Fruit fly (Drosophila melanogaster) whole organism, embryonic: ENCODE results near the gene prt.

Experiments
- Antp ChIP-seq: fragments of 200-800 bp; sonication (Bioruptor generic); optimal IDR thresholded peaks from 3 replicates; lab custom pipeline; 2016; ENCODE audit warnings: missing biosample characterization, missing genetic modification characterization
- Bgb ChIP-seq: fragments of 200-800 bp; sonication (Bioruptor generic); IDR thresholded peaks from 2 replicates; pipeline ENCODE4 v1.3.6; 2022; ENCODE audit warnings: missing biosample characterization, missing genetic modification characterization; ENCODE audit not compliant: partially characterized antibody
- CG10654 ChIP-seq: fragments of 200-800 bp; sonication (Bioruptor generic); optimal IDR thresholded peaks from 2 replicates; lab custom pipeline; 2016; ENCODE audit warnings: missing biosample characterization, missing genetic modification characterization
- CG11695 ChIP-seq: fragments of 200-800 bp; sonication (Bioruptor generic); IDR thresholded peaks from 3 replicates; pipeline ENCODE4 v1.3.6; 2022; ENCODE audit warnings: missing biosample characterization, missing genetic modification characterization
- CG12236 ChIP-seq: fragments of 200-800 bp; sonication (Bioruptor generic); optimal IDR thresholded peaks from 2 replicates; lab custom pipeline; 2016; ENCODE audit warnings: missing biosample characterization, missing genetic modification characterization
- CG1233 ChIP-seq: fragments of 200-800 bp; sonication (Bioruptor generic); optimal IDR thresholded peaks from 4 replicates; lab custom pipeline; 2018; ENCODE audit warnings: missing biosample characterization, mild to moderate bottlenecking, missing genetic modification characterization
- CG12744 ChIP-seq: fragments of 200-800 bp; sonication (Bioruptor generic); optimal IDR thresholded peaks from 2 replicates; lab custom pipeline; 2016; ENCODE audit warnings: missing biosample characterization, missing genetic modification characterization
- CG14965 ChIP-seq: fragments of 200-800 bp; sonication (Bioruptor generic); optimal IDR thresholded peaks from 2 replicates; lab custom pipeline; 2016; ENCODE audit warnings: missing biosample characterization, missing genetic modification characterization, borderline replicate concordance
- CG15479 ChIP-seq: fragments of 200-800 bp; sonication (Bioruptor generic); optimal IDR thresholded peaks from 3 replicates; lab custom pipeline; 2019; ENCODE audit warnings: missing biosample characterization, mild to moderate bottlenecking, missing genetic modification characterization, moderate library complexity
- CG17829 ChIP-seq: fragments of 200-800 bp; optimal IDR thresholded peaks from 2 replicates; lab custom pipeline; 2019; ENCODE audit warnings: missing biosample characterization, mild to moderate bottlenecking, missing genetic modification characterization, moderate library complexity
- CG18011 ChIP-seq: fragments of 200-800 bp; sonication (Bioruptor generic); optimal IDR thresholded peaks from 2 replicates; lab custom pipeline; 2017; ENCODE audit warnings: missing biosample characterization, missing genetic modification characterization, mild to moderate bottlenecking, moderate library complexity, missing genotype
- CG2116 ChIP-seq: fragments of 200-800 bp; sonication (Bioruptor generic); optimal IDR thresholded peaks from 3 replicates; lab custom pipeline; 2018; ENCODE audit warnings: missing biosample characterization, mild to moderate bottlenecking, missing genetic modification characterization
- CG2889 ChIP-seq: fragments of 200-800 bp; sonication (Bioruptor generic); IDR thresholded peaks from 3 replicates; pipeline ENCODE4 v1.3.6; 2022; ENCODE audit warnings: missing biosample characterization, missing genetic modification characterization
- CG31441 ChIP-seq: fragments of 200-800 bp; sonication (Bioruptor generic); IDR thresholded peaks from 2 replicates; pipeline ENCODE4 v1.3.6; 2022; ENCODE audit warnings: missing biosample characterization, missing genetic modification characterization
- CG3407 ChIP-seq: fragments of 200-800 bp; sonication (Bioruptor generic); optimal IDR thresholded peaks from 2 replicates; lab custom pipeline; 2018; ENCODE audit warnings: missing biosample characterization, mild to moderate bottlenecking, missing genetic modification characterization
- CG34422 ChIP-seq: fragments of 200-800 bp; sonication (Bioruptor generic); IDR thresholded peaks from 3 replicates; pipeline ENCODE4 v1.3.6; 2022; ENCODE audit warnings: missing biosample characterization, missing genetic modification characterization
- CG4360 ChIP-seq: fragments of 200-800 bp; sonication (Bioruptor generic); IDR thresholded peaks from 2 replicates; pipeline ENCODE4 v1.3.6; 2022; ENCODE audit warnings: missing biosample characterization, missing genetic modification characterization
- CG4404 ChIP-seq: fragments of 200-800 bp; sonication (Bioruptor generic); IDR thresholded peaks from 2 replicates; pipeline ENCODE4 v1.3.6; 2022; ENCODE audit warnings: missing biosample characterization, missing genetic modification characterization
- CG5180 ChIP-seq: fragments of 200-800 bp; sonication (Bioruptor generic); optimal IDR thresholded peaks from 3 replicates; lab custom pipeline; 2017; ENCODE audit warnings: missing biosample characterization, missing genetic modification characterization, mild to moderate bottlenecking, moderate library complexity, missing genetic modification reagents
- CG9215 ChIP-seq: fragments of 200-800 bp; sonication (Bioruptor generic); IDR thresholded peaks from 2 replicates; pipeline ENCODE4 v1.3.6; 2022; ENCODE audit warnings: missing biosample characterization, missing genetic modification characterization
- CG9817 ChIP-seq: fragments of 200-800 bp; sonication (Bioruptor generic); optimal IDR thresholded peaks from 2 replicates; lab custom pipeline; 2018; ENCODE audit warnings: missing biosample characterization, mild to moderate bottlenecking, missing genetic modification characterization, moderate library complexity
- Gsc ChIP-seq: fragments of 200-800 bp; sonication (Bioruptor generic); IDR thresholded peaks from 2 replicates; pipeline ENCODE4 v1.3.6; 2022; ENCODE audit warnings: missing biosample characterization, missing genetic modification characterization
- Hey ChIP-seq: fragments of 200-800 bp; sonication (Bioruptor generic); optimal IDR thresholded peaks from 3 replicates; lab custom pipeline; 2018; ENCODE audit warnings: missing biosample characterization, mild to moderate bottlenecking, missing genetic modification characterization
- Lhr ChIP-seq: fragments of 200-800 bp; sonication (Bioruptor generic); optimal IDR thresholded peaks from 3 replicates; lab custom pipeline; 2017; ENCODE audit warnings: mild to moderate bottlenecking, missing biosample characterization, missing genetic modification reagents, missing genetic modification characterization
- Med ChIP-seq: fragments of 200-800 bp; sonication (Bioruptor generic); peaks from one replicate; lab custom pipeline; 2016; ENCODE audit warnings: missing biosample characterization, missing genetic modification characterization, mild to moderate bottlenecking, inconsistent platforms, moderate library complexity
- NC2α ChIP-seq: fragments of 200-800 bp; sonication (Bioruptor generic); optimal IDR thresholded peaks from 2 replicates; lab custom pipeline; 2016; ENCODE audit warnings: missing biosample characterization, missing genetic modification characterization
- NC2β ChIP-seq: fragments of 200-800 bp; sonication (Bioruptor generic); optimal IDR thresholded peaks from 2 replicates; lab custom pipeline; 2016; ENCODE audit warnings: missing biosample characterization, missing genetic modification characterization
- Tbp ChIP-seq: fragments of >200 bp; optimal IDR thresholded peaks from 2 replicates; lab custom pipeline; 2018; ENCODE audit warnings: missing biosample characterization, missing genetic modification characterization
- Usf ChIP-seq: fragments of 200-800 bp; sonication (Bioruptor generic); optimal IDR thresholded peaks from 2 replicates; lab custom pipeline; 2017; ENCODE audit warnings: missing genotype, missing biosample characterization, missing genetic modification characterization
- ase ChIP-seq: fragments of 200-800 bp; sonication (Bioruptor generic); IDR thresholded peaks from 3 replicates; pipeline ENCODE4 v1.3.6; 2022; ENCODE audit warnings: missing biosample characterization, missing genetic modification characterization
- bbx ChIP-seq: fragments of 200-800 bp; sonication (Bioruptor generic); IDR thresholded peaks from 2 replicates; pipeline ENCODE4 v1.3.6; 2022; ENCODE audit warnings: missing biosample characterization, missing genetic modification characterization; ENCODE audit not compliant: partially characterized antibody
- bcd ChIP-seq: fragments of 200-800 bp; sonication (Bioruptor generic); optimal IDR thresholded peaks from 2 replicates; lab custom pipeline; 2017; ENCODE audit warnings: missing biosample characterization, mild to moderate bottlenecking, missing genetic modification characterization
- cad ChIP-seq: fragments of >200 bp; optimal IDR thresholded peaks from 2 replicates; lab custom pipeline; 2017; ENCODE audit warnings: missing biosample characterization, missing genetic modification characterization
- ems ChIP-seq: fragments of 200-800 bp; sonication (Bioruptor generic); optimal IDR thresholded peaks from 3 replicates; lab custom pipeline; 2016; ENCODE audit warnings: missing biosample characterization, missing genetic modification characterization
- ftz-f1 ChIP-seq: fragments of 200-800 bp; sonication (Bioruptor generic); optimal IDR thresholded peaks from 2 replicates; lab custom pipeline; 2016; ENCODE audit warnings: missing biosample characterization, missing genetic modification characterization
- gem ChIP-seq: fragments of 200-800 bp; sonication (Bioruptor generic); optimal IDR thresholded peaks from 2 replicates; lab custom pipeline; 2019; ENCODE audit warnings: missing biosample characterization, mild to moderate bottlenecking, missing genetic modification characterization, moderate library complexity
- grau ChIP-seq: fragments of 200-800 bp; optimal IDR thresholded peaks from 3 replicates; lab custom pipeline; 2019; ENCODE audit warnings: missing biosample characterization, mild to moderate bottlenecking, missing genetic modification characterization, moderate library complexity
- gt ChIP-seq: fragments of 200-800 bp; sonication (Bioruptor generic); IDR thresholded peaks from 2 replicates; pipeline ENCODE4 v1.3.6; 2022; ENCODE audit warnings: missing biosample characterization, missing genetic modification characterization
- lmd ChIP-seq: fragments of 200-800 bp; sonication (Bioruptor generic); IDR thresholded peaks from 2 replicates; pipeline ENCODE4 v1.3.6; 2022; ENCODE audit warnings: missing biosample characterization, missing genetic modification characterization
- nmo ChIP-seq: fragments of 200-800 bp; sonication (Bioruptor generic); optimal IDR thresholded peaks from 2 replicates; lab custom pipeline; 2018; ENCODE audit warnings: missing biosample characterization, mild to moderate bottlenecking, missing genetic modification characterization, moderate library complexity
- pnt ChIP-seq: fragments of 200-800 bp; sonication (Bioruptor generic); optimal IDR thresholded peaks from 3 replicates; lab custom pipeline; 2016; ENCODE audit warnings: missing biosample characterization, missing genetic modification characterization
- psq ChIP-seq: fragments of 200-800 bp; sonication (Bioruptor generic); optimal IDR thresholded peaks from 2 replicates; lab custom pipeline; 2017; ENCODE audit warnings: missing biosample characterization, missing genetic modification characterization
- repo ChIP-seq: fragments of 200-800 bp; sonication (Bioruptor generic); optimal IDR thresholded peaks from 2 replicates; lab custom pipeline; 2016; ENCODE audit warnings: missing biosample characterization, missing genetic modification characterization
- run ChIP-seq: fragments of 200-800 bp; sonication (Bioruptor generic); optimal IDR thresholded peaks from 3 replicates; lab custom pipeline; 2018; ENCODE audit warnings: missing biosample characterization, mild to moderate bottlenecking, missing genetic modification characterization
- sd ChIP-seq: fragments of 200-800 bp; sonication (Bioruptor generic); optimal IDR thresholded peaks from 3 replicates; lab custom pipeline; 2018; ENCODE audit warnings: missing biosample characterization, mild to moderate bottlenecking, missing genetic modification characterization, moderate library complexity
- slbo ChIP-seq: fragments of 200-800 bp; sonication (Bioruptor generic); IDR thresholded peaks from 2 replicates; pipeline ENCODE4 v1.3.6; 2022; ENCODE audit warnings: missing biosample characterization, missing genetic modification characterization
- sqz ChIP-seq: fragments of 200-800 bp; sonication (Bioruptor generic); optimal IDR thresholded peaks from 3 replicates; lab custom pipeline; 2018; ENCODE audit warnings: missing biosample characterization, mild to moderate bottlenecking, missing genetic modification characterization
- sug ChIP-seq: fragments of 200-800 bp; optimal IDR thresholded peaks from 2 replicates; lab custom pipeline; 2019; ENCODE audit warnings: missing biosample characterization, mild to moderate bottlenecking, missing genetic modification characterization, moderate library complexity
- tio ChIP-seq: fragments of 200-800 bp; sonication (Bioruptor generic); optimal IDR thresholded peaks from 2 replicates; lab custom pipeline; 2017; ENCODE audit warnings: missing biosample characterization, missing genetic modification characterization, inconsistent platforms
- tna ChIP-seq: fragments of 200-800 bp; sonication (Bioruptor generic); IDR thresholded peaks from 2 replicates; pipeline ENCODE4 v1.3.6; 2022; ENCODE audit warnings: missing biosample characterization, missing genetic modification characterization; ENCODE audit not compliant: partially characterized antibody
- unc-4 ChIP-seq: fragments of 200-800 bp; sonication (Bioruptor generic); IDR thresholded peaks from 2 replicates; pipeline ENCODE4 v1.3.6; 2022; ENCODE audit warnings: missing biosample characterization, missing genetic modification characterization; ENCODE audit not compliant: partially characterized antibody
- zfh1 ChIP-seq: fragments of 200-800 bp; sonication (Bioruptor generic); IDR thresholded peaks from 3 replicates; pipeline ENCODE4 v1.3.6; 2022; ENCODE audit warnings: missing biosample characterization, missing genetic modification characterization

The prt gene

DNA sequence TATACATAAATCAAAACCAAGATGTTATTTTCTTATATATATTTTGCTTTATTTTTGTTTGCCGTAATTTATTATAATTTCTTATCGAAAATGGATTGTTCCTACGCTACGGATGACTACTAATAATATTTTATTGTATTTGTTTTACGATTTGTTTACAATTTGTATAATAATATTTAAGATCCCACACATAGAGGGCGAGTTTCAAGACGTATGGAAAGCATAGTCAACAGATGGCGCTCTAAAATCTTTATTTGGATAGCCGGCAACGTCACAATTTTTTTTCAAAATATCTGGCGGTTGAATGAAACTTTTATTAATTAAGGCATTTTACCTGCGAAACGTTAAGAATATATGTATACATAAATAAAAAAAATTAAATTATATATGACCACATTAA, 23.1 kb upstream of the prt start (continued):
- peak; percentile 56 for TF ChIP-seq gem (tag; lab: Kevin White, UChicago)
- no peak for TF ChIP-seq NC2β
- TF ChIP-seq CG34422 (GFP tag; lab: Robert Waterston, UW), result no peak
- TF ChIP-seq ase (GFP tag; lab: Robert Waterston, UW), result no peak
- peak; percentile 56 for TF ChIP-seq CG9817 (tag; lab: Kevin White, UChicago)
- no peak for TF ChIP-seq zfh1 (GFP tag; lab: Robert Waterston, UW)
- no peak for TF ChIP-seq CG1233 (GFP tag; lab: Kevin White, UChicago)
- peak; percentile 56 for TF ChIP-seq slbo (GFP tag; lab: Robert Waterston, UW)
- TF ChIP-seq grau (tag; lab: Kevin White, UChicago), result peak; percentile 56
- no peak for TF ChIP-seq CG4360 (GFP tag; lab: Robert Waterston, UW)
- TF ChIP-seq sd (tag; lab: Kevin White, UChicago), result peak; percentile 21
- TF ChIP-seq bcd, result no peak
- no peak for TF ChIP-seq repo
- TF ChIP-seq ems (GFP tag; lab: Kevin White, UChicago), result no peak
- TF ChIP-seq sug, result peak; percentile 66
- peak; percentile 87 for TF ChIP-seq Lhr
- no peak for TF ChIP-seq Hey (tag; lab: Kevin White, UChicago)
- TF ChIP-seq unc-4, result no peak
- TF ChIP-seq CG10654 (GFP tag; lab: Kevin White, UChicago), result no peak
- peak; percentile 24 for TF ChIP-seq CG2116
- TF ChIP-seq run, result no peak
- no peak for TF ChIP-seq pnt (GFP tag; lab: Kevin White, UChicago)
- TF ChIP-seq cad (GFP tag; lab: Kevin White, UChicago), result no peak
- TF ChIP-seq CG12744 (GFP tag; lab: Kevin White, UChicago), result no peak
- no peak for TF ChIP-seq Usf (GFP tag; lab: Kevin White, UChicago)
- no peak for TF ChIP-seq tio (GFP tag; lab: Kevin White, UChicago)
- peak; percentile 75 for TF ChIP-seq Med (GFP tag; lab: Kevin White, UChicago)
- TF ChIP-seq sqz (GFP tag; lab: Kevin White, UChicago), result no peak
- no peak for TF ChIP-seq CG12236 (GFP tag; lab: Kevin White, UChicago)
- no peak for TF ChIP-seq ftz-f1 (GFP tag; lab: Kevin White, UChicago)
- TF ChIP-seq gt (GFP tag; lab: Robert Waterston, UW), result no peak
- no peak for TF ChIP-seq psq (GFP tag; lab: Kevin White, UChicago)
- no peak for TF ChIP-seq Tbp
- TF ChIP-seq CG31441 (GFP tag; lab: Robert Waterston, UW), result 0 out of 2 replicates have a peak, but pooled peaks have one; percentile 13
- peak; percentile 63 for TF ChIP-seq CG17829 (tag; lab: Kevin White, UChicago)
- TF ChIP-seq Bgb (GFP tag; lab: Robert Waterston, UW), result peak; percentile 42; the same call in 1 of the 2 replicates
- no peak for TF ChIP-seq CG11695 (GFP tag; lab: Robert Waterston, UW)
- TF ChIP-seq CG4404 (GFP tag; lab: Robert Waterston, UW), result no peak
- peak; percentile 22; the same call in 1 of the 2 replicates for TF ChIP-seq lmd (GFP tag; lab: Robert Waterston, UW)
- no peak for TF ChIP-seq CG5180
- no peak for TF ChIP-seq bbx (GFP tag; lab: Robert Waterston, UW)
- TF ChIP-seq Antp (GFP tag; lab: Kevin White, UChicago), result no peak
- TF ChIP-seq CG18011 (GFP tag; lab: Kevin White, UChicago), result no peak
- TF ChIP-seq Gsc, result no peak
- no peak for TF ChIP-seq NC2α (GFP tag; lab: Kevin White, UChicago)
- no peak for TF ChIP-seq CG2889 (GFP tag; lab: Robert Waterston, UW)
- no peak for TF ChIP-seq CG15479 (GFP tag; lab: Kevin White, UChicago)
- TF ChIP-seq nmo (GFP tag; lab: Kevin White, UChicago), result peak; percentile 50
- TF ChIP-seq CG14965 (GFP tag; lab: Kevin White, UChicago), result no peak
- TF ChIP-seq CG9215, result no peak
- no peak for TF ChIP-seq CG3407 (GFP tag; lab: Kevin White, UChicago)
- TF ChIP-seq tna (GFP tag; lab: Robert Waterston, UW), result no peak
